Worm (Caenorhabditis elegans): ENCODE measurements around the gene jmjd-3.2.

The jmjd-3.2 gene

ce11 chrX:14460412-14460811 is 12.4 kb downstream of the jmjd-3.2 start, which contains the start of gene Y66C5A.2:
Y66C5A.2 (plus strand) TSS chrX:14460712.
- TF ChIP-seq egl-18 (GFP tag; IDR thresholded peaks at IDR 0.05): no peak
- no peak for TF ChIP-seq nfya-2 (GFP tag; IDR thresholded peaks at IDR 0.05)
- no peak for TF ChIP-seq madf-8 (GFP tag; conservative IDR thresholded peaks at IDR 0.05)

- TF ChIP-seq unc-130 (GFP tag; optimal IDR thresholded peaks at IDR 0.05): no peak
- no peak for TF ChIP-seq nhr-120 (GFP tag; IDR thresholded peaks at IDR 0.05)
- TF ChIP-seq xnd-1 (tag; optimal IDR thresholded peaks at IDR 0.05): no peak
- no peak for TF ChIP-seq K11D2.4 (GFP tag; IDR thresholded peaks at IDR 0.05)
- no peak for TF ChIP-seq egrh-3 (GFP tag; IDR thresholded peaks at IDR 0.05)
- no peak for TF ChIP-seq ama-1 (optimal IDR thresholded peaks at IDR 0.05)
- TF ChIP-seq ama-1 (GFP tag; optimal IDR thresholded peaks at IDR 0.05): no peak
- TF ChIP-seq snpc-4 (GFP tag; optimal IDR thresholded peaks at IDR 0.05): no peak
- TF ChIP-seq snpc-4 (tag; optimal IDR thresholded peaks at IDR 0.05): no peak
- no peak for TF ChIP-seq sptf-2 (GFP tag; optimal IDR thresholded peaks at IDR 0.05)
- no peak for TF ChIP-seq madf-6 (GFP tag; IDR thresholded peaks at IDR 0.05)
- TF ChIP-seq fkh-3 (tag; optimal IDR thresholded peaks at IDR 0.05): no peak
Measured at ce11 chrX:14464513-14464912, 16.5 kb downstream of the jmjd-3.2 start, which contains the start of gene M163.7. M163.7 (plus strand) TSS chrX:14464813.

- TF ChIP-seq hmg-20 (GFP tag; IDR thresholded peaks at IDR 0.05) (no peak), aptf-2 (GFP tag; conservative IDR thresholded peaks at IDR 0.05) (no peak)
Measured at ce11 chrX:14465593-14465992, 17.6 kb downstream of the jmjd-3.2 start, which contains the start of gene M163.22. M163.22 (plus strand) TSS chrX:14465893.

DNA sequence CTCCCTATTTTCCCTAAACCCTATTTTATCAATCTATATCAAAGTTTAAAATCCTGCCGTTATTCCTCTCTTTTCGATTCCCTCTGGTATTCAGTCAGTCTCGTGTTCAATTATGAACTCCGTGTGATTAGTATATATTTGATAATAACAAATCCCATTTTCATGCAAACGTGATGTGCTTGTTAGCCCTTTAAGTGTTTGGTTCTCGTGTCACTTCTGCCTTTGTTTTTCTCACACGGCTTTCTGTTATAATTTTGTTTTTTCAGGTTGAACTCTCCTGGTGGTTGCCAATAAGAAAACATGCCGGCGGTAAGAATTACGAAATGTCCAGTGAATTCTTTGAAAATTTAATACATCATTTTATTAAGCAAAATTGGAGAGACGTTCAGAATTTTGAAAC is 18.5 kb downstream of the jmjd-3.2 start, which contains the start of gene M163.21:
M163.21 (plus strand) TSS at position 301 of the 400 bp plus-strand sequence.
- TF ChIP-seq athp-1 (tag; optimal IDR thresholded peaks at IDR 0.05): no peak
- TF ChIP-seq sea-2 (GFP tag; IDR thresholded peaks at IDR 0.05): no peak
- TF ChIP-seq attf-3 (GFP tag; conservative IDR thresholded peaks at IDR 0.05): no peak
- TF ChIP-seq tbp1 (GFP tag; optimal IDR thresholded peaks at IDR 0.05): no peak
- TF ChIP-seq Y95B8A.8 (GFP tag; IDR thresholded peaks at IDR 0.05): no peak
- TF ChIP-seq Y67H2A.10 (GFP tag; conservative IDR thresholded peaks at IDR 0.05): no peak
- TF ChIP-seq nfya-2 (GFP tag; IDR thresholded peaks at IDR 0.05): no peak
- no peak for TF ChIP-seq unc-130 (GFP tag; optimal IDR thresholded peaks at IDR 0.05)

- TF ChIP-seq mxl-1 (tag; optimal IDR thresholded peaks at IDR 0.05): no peak
- TF ChIP-seq rpc-1 (optimal IDR thresholded peaks at IDR 0.05): no peak
- TF ChIP-seq rpc-1 (tag; optimal IDR thresholded peaks at IDR 0.05): no peak
- no peak for TF ChIP-seq ama-1 (optimal IDR thresholded peaks at IDR 0.05)
- no peak for TF ChIP-seq ama-1 (GFP tag; optimal IDR thresholded peaks at IDR 0.05)
- no peak for TF ChIP-seq mcd-1 (GFP tag; IDR thresholded peaks at IDR 0.05)
- TF ChIP-seq nhr-120 (GFP tag; IDR thresholded peaks at IDR 0.05): no peak
- TF ChIP-seq hmg-20 (GFP tag; IDR thresholded peaks at IDR 0.05): no peak
Measured at ce11 chrX:14469284-14469683, 21.3 kb downstream of the jmjd-3.2 start, which contains the start of gene M163.9. M163.9 (plus strand) TSS chrX:14469584.

DNA sequence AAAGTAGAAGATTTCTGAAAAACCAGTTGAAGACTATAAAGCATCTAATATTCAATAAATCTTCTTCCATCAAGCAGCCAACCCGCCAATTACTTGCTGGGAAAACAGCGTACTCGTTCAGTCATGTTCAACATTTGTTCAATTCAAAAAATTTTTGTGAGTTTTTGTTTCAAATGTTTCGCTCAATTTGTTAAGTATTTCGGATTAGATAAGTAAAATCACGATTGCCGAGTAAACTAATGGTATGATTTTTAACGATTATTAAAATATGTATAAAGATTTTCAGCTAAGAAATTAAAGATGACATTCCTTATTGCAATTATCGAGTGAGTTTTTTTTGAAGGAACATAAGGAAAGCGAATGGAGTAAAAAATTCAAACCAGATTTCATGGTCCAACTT is 22.7 kb downstream of the jmjd-3.2 start, which contains the start of gene M163.10:
M163.10 (plus strand) TSS at position 301 of the 400 bp plus-strand sequence.
- no peak for TF ChIP-seq Y79H2A.3 (GFP tag; conservative IDR thresholded peaks at IDR 0.05)
- TF ChIP-seq nhr-80 (tag; optimal IDR thresholded peaks at IDR 0.05): no peak
- TF ChIP-seq ceh-91 (GFP tag; IDR thresholded peaks at IDR 0.05): no peak
- no peak for TF ChIP-seq ztf-25 (GFP tag; IDR thresholded peaks at IDR 0.05)
- no peak for TF ChIP-seq lin-35 (GFP tag; optimal IDR thresholded peaks at IDR 0.05)
- TF ChIP-seq F23B12.7 (tag; optimal IDR thresholded peaks at IDR 0.05; ENCODE audit: insufficient read depth): no peak
- no peak for TF ChIP-seq attf-5 (GFP tag; optimal IDR thresholded peaks at IDR 0.05)
- TF ChIP-seq K11D2.4 (GFP tag; IDR thresholded peaks at IDR 0.05): no peak
- TF ChIP-seq F49E8.2 (tag; optimal IDR thresholded peaks at IDR 0.05; ENCODE audit: insufficient read depth): no peak
- TF ChIP-seq pha-4 (tag; optimal IDR thresholded peaks at IDR 0.05): no peak
- TF ChIP-seq B0261.1 (tag; optimal IDR thresholded peaks at IDR 0.05): no peak
- no peak for TF ChIP-seq bed-1 (GFP tag; IDR thresholded peaks at IDR 0.05)
- no peak for TF ChIP-seq somi-1 (GFP tag; optimal IDR thresholded peaks at IDR 0.05)
- no peak for TF ChIP-seq nfya-2 (GFP tag; IDR thresholded peaks at IDR 0.05)
- no peak for TF ChIP-seq die-1 (tag; optimal IDR thresholded peaks at IDR 0.05)
- TF ChIP-seq nfyb-1 (GFP tag; IDR thresholded peaks at IDR 0.05): no peak
- TF ChIP-seq dpff-1 (tag; optimal IDR thresholded peaks at IDR 0.05): no peak
